Fruit fly (Drosophila melanogaster): ENCODE data around the gene Timp.

Timp gene

DNA sequence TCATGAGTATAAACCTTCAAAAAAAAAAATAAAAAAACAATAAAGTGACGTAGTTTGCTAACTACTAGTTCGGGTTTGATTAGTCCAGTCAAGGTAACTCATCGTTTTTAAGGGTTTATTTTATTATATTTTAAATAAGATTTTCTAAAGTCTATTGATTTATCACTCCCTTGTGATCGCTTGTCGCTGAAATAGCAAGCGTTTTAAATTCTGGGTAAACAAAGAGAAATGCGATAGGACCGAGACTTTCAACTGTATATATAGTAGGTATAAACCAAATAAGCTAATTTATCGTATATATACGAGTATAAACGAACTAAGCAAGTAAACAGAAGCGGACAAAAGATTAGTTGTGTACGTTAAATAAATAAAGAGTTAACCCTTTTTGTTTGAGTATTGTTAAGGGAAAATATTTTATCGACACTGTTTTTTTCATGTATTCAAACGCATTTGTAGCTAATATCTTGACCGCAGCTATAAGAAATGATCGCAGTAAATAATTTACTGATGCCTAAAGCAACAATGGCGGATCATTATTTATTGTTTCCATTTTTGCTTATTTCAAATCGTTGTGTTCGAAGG lies 44.2 kb downstream of the Timp start (continued):
- TF ChIP-seq mirr (GFP tag; optimal IDR thresholded peaks at IDR 0.05) (no peak), wek (GFP tag; optimal IDR thresholded peaks at IDR 0.05) (peak; percentile 46), CG9609 (GFP tag; optimal IDR thresholded peaks at IDR 0.05) (peak; percentile 17), ash1 (GFP tag; optimal IDR thresholded peaks at IDR 0.05) (no peak), CG14710 (tag; optimal IDR thresholded peaks at IDR 0.05) (no peak), CG32767 (GFP tag; IDR thresholded peaks at IDR 0.05) (no peak), da (GFP tag; optimal IDR thresholded peaks at IDR 0.05) (no peak), CG6854 (GFP tag; optimal IDR thresholded peaks at IDR 0.05) (no peak), Tbp (GFP tag; optimal IDR thresholded peaks at IDR 0.05) (no peak), CG15011 (GFP tag; optimal IDR thresholded peaks at IDR 0.05) (no peak), Trl (optimal IDR thresholded peaks at IDR 0.05) (no peak), Trl (GFP tag; optimal IDR thresholded peaks at IDR 0.05) (peak; percentile 34), Atf3 (GFP tag; optimal IDR thresholded peaks at IDR 0.05) (no peak), CG3847 (GFP tag; IDR thresholded peaks at IDR 0.05) (no peak), knrl (GFP tag; IDR thresholded peaks at IDR 0.05; ENCODE audit: partially characterized antibody) (no peak), Sox100B (GFP tag; optimal IDR thresholded peaks at IDR 0.05) (peak; percentile 25), ap (GFP tag; IDR thresholded peaks at IDR 0.05) (no peak), fru (optimal IDR thresholded peaks at IDR 0.05) (no peak), crp (GFP tag; optimal IDR thresholded peaks at IDR 0.05) (no peak), CG31224 (GFP tag; IDR thresholded peaks at IDR 0.05) (peak; percentile 44; the same call in 1 of the 2 replicates), CG30403 (GFP tag; optimal IDR thresholded peaks at IDR 0.05) (peak; percentile 29), so (GFP tag; IDR thresholded peaks at IDR 0.05) (0 out of 3 replicates have a peak, but pooled peaks have one; percentile 23), en (GFP tag; optimal IDR thresholded peaks at IDR 0.05) (no peak), NK7.1 (GFP tag; optimal IDR thresholded peaks at IDR 0.05) (peak; percentile 32), CG1603 (tag; optimal IDR thresholded peaks at IDR 0.05) (peak; percentile 68), slp2 (GFP tag; optimal IDR thresholded peaks at IDR 0.05) (no peak), jumu (GFP tag; optimal IDR thresholded peaks at IDR 0.05) (peak; percentile 7), ewg (GFP tag; optimal IDR thresholded peaks at IDR 0.05) (peak; percentile 13), CG6813 (GFP tag; optimal IDR thresholded peaks at IDR 0.05) (no peak), CG9817 (tag; optimal IDR thresholded peaks at IDR 0.05) (peak; percentile 41), CG14441 (GFP tag; IDR thresholded peaks at IDR 0.05) (no peak), sens (GFP tag) (peak; percentile 87), CG1233 (GFP tag; optimal IDR thresholded peaks at IDR 0.05) (no peak), CG10565 (GFP tag; optimal IDR thresholded peaks at IDR 0.05) (no peak), CG6175 (GFP tag; IDR thresholded peaks at IDR 0.05) (no peak), dati (GFP tag; IDR thresholded peaks at IDR 0.05) (no peak), zfh2 (GFP tag; optimal IDR thresholded peaks at IDR 0.05) (no peak), CG10979 (tag; optimal IDR thresholded peaks at IDR 0.05) (no peak), PHDP (tag; optimal IDR thresholded peaks at IDR 0.05) (peak; percentile 54), eve (GFP tag; optimal IDR thresholded peaks at IDR 0.05) (no peak), psq (GFP tag; optimal IDR thresholded peaks at IDR 0.05) (no peak), Elba2 (GFP tag; optimal IDR thresholded peaks at IDR 0.05) (no peak), CG31388 (GFP tag; optimal IDR thresholded peaks at IDR 0.05) (no peak)

DNA sequence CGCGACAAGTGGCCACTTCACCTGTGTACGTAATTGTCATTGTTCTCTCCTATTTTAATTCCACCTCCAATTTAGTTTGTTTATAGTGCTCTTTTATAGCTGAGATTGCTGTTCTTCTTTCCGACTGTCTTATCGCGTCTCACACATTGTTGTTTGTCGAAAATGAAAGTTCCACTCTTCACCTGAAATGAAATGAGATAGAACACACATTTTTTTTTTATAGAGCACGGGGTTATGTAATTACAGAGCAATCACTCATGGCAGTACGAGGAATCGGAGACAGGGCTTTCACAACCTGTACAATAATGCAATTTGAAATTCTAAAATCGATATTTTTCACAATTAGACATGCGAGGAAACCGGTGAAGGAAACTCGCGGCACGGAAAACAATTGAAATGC lies 45.5 kb downstream of the Timp start:
- TF ChIP-seq CG12769 (tag; optimal IDR thresholded peaks at IDR 0.05) (no peak), Med (GFP tag) (peak; percentile 9), CG17328 (GFP tag; IDR thresholded peaks at IDR 0.05) (0 out of 2 replicates have a peak, but pooled peaks have one; percentile 25), hth (optimal IDR thresholded peaks at IDR 0.05) (no peak), B-H2 (GFP tag; optimal IDR thresholded peaks at IDR 0.05) (peak; percentile 4), Pdp1 (GFP tag; optimal IDR thresholded peaks at IDR 0.05) (peak in 1 of 2 experiments; percentile 71), CG13624 (GFP tag; optimal IDR thresholded peaks at IDR 0.05) (no peak), CG3163 (GFP tag; optimal IDR thresholded peaks at IDR 0.05) (no peak), Blimp-1 (GFP tag; optimal IDR thresholded peaks at IDR 0.05) (peak; percentile 36), CG15601 (tag; optimal IDR thresholded peaks at IDR 0.05) (no peak), sisA (GFP tag; IDR thresholded peaks at IDR 0.05) (no peak), HLH3B (GFP tag; IDR thresholded peaks at IDR 0.05) (no peak)
